Fruit fly (Drosophila melanogaster): Measurements from ENCODE around the gene CG33003.
A peak's percentile ranks its signal among the peaks of the same experiment; 100 is the strongest.

CG33003 gene

DNA sequence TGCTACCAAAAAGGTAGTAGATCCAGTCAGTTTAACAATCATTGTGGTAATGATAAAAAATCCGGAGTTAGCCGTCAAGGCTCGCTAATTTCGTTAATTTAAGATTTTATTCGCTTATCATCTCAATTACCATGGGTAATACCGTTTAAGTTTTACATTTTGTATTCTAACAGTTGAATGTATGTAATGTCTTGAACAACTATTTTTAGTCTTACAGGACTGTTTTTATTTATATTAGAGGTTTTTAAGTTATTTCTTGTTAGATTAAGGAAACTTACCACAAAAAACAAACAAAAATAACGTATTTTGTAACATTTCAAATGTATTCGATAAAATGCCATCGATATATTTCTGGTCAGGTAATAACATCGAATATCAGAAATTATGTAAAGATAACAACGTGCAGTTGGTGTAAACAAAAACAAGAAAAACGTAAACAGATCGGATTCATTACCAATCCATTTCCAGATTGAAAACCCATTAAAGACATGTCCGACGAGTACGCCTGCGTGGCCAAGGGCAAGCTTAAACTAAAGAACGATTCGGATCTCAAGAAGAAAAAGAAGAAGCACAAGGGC, 41.3 kb downstream of the CG33003 start, which contains the start of the genes Sfp24F and CG15432 (continued):
- TF ChIP-seq Dbx (GFP tag; IDR thresholded peaks at IDR 0.05) (no peak), phol (tag; optimal IDR thresholded peaks at IDR 0.05) (no peak), MESR4 (GFP tag; optimal IDR thresholded peaks at IDR 0.05) (peak; percentile 30), sqz (GFP tag; optimal IDR thresholded peaks at IDR 0.05) (no peak), vvl (GFP tag; IDR thresholded peaks at IDR 0.05) (no peak), kay (GFP tag; optimal IDR thresholded peaks at IDR 0.05) (no peak), Dref (GFP tag; IDR thresholded peaks at IDR 0.05) (peak; percentile 83), Dll (GFP tag; IDR thresholded peaks at IDR 0.05; ENCODE audit: partially characterized antibody) (peak; percentile 73), lbe (GFP tag; optimal IDR thresholded peaks at IDR 0.05) (no peak), da (GFP tag; optimal IDR thresholded peaks at IDR 0.05) (no peak), HLH3B (GFP tag; IDR thresholded peaks at IDR 0.05) (no peak), Meics (GFP tag; optimal IDR thresholded peaks at IDR 0.05) (no peak), CG2116 (GFP tag; optimal IDR thresholded peaks at IDR 0.05) (peak; percentile 72), CHES-1-like (GFP tag; optimal IDR thresholded peaks at IDR 0.05) (peak; percentile 5), kah (GFP tag; optimal IDR thresholded peaks at IDR 0.05) (no peak), prd (optimal IDR thresholded peaks at IDR 0.05) (no peak), prd (GFP tag; IDR thresholded peaks at IDR 0.05) (no peak), cg (GFP tag; optimal IDR thresholded peaks at IDR 0.05) (no peak), bab2 (GFP tag; optimal IDR thresholded peaks at IDR 0.05) (no peak), sug (tag; optimal IDR thresholded peaks at IDR 0.05) (no peak), CG34224 (GFP tag; IDR thresholded peaks at IDR 0.05; ENCODE audit: partially characterized antibody) (peak; percentile 63; the same call in 2 of the 3 replicates), pita (GFP tag; optimal IDR thresholded peaks at IDR 0.05) (no peak), Bgb (GFP tag; IDR thresholded peaks at IDR 0.05; ENCODE audit: partially characterized antibody) (peak; percentile 59), CG17568 (GFP tag; optimal IDR thresholded peaks at IDR 0.05) (no peak), Sox100B (GFP tag; optimal IDR thresholded peaks at IDR 0.05) (no peak), CG10267 (tag; optimal IDR thresholded peaks at IDR 0.05) (peak; percentile 26), CG4617 (GFP tag; optimal IDR thresholded peaks at IDR 0.05; ENCODE audit: borderline replicate concordance) (peak; percentile 38), crc (GFP tag; optimal IDR thresholded peaks at IDR 0.05) (no peak), CG32767 (GFP tag; IDR thresholded peaks at IDR 0.05) (no peak), Deaf1 (tag; optimal IDR thresholded peaks at IDR 0.05) (no peak), CG32772 (GFP tag; IDR thresholded peaks at IDR 0.05) (no peak), Ptx1 (GFP tag; IDR thresholded peaks at IDR 0.05) (no peak), tup (GFP tag; optimal IDR thresholded peaks at IDR 0.05) (no peak), CG12219 (GFP tag; optimal IDR thresholded peaks at IDR 0.05) (no peak), wdn (GFP tag; IDR thresholded peaks at IDR 0.05) (no peak), gt (GFP tag; IDR thresholded peaks at IDR 0.05) (no peak), CG11695 (GFP tag; IDR thresholded peaks at IDR 0.05) (no peak), Camta (GFP tag; optimal IDR thresholded peaks at IDR 0.05) (no peak), sim (GFP tag; IDR thresholded peaks at IDR 0.05) (no peak), CG6654 (GFP tag; optimal IDR thresholded peaks at IDR 0.05) (no peak), bsh (GFP tag; optimal IDR thresholded peaks at IDR 0.05) (no peak), so (GFP tag; IDR thresholded peaks at IDR 0.05) (no peak), klu (GFP tag; IDR thresholded peaks at IDR 0.05) (no peak), CG4328 (GFP tag; optimal IDR thresholded peaks at IDR 0.05) (no peak), CG15514 (GFP tag; optimal IDR thresholded peaks at IDR 0.05) (no peak), Usf (GFP tag; optimal IDR thresholded peaks at IDR 0.05) (no peak)
